Fruit fly (Drosophila melanogaster) whole organism, embryonic: ENCODE data around the gene Usp8.

Source experiments
- CG12744 ChIP-seq: fragments of 200-800 bp; sonication (Bioruptor generic); optimal IDR thresholded peaks from 2 replicates; lab custom pipeline; 2016; ENCODE audit warnings: missing biosample characterization, missing genetic modification characterization
- CG13296 ChIP-seq: fragments of 200-800 bp; sonication (Bioruptor generic); optimal IDR thresholded peaks from 3 replicates; lab custom pipeline; 2018; ENCODE audit warnings: missing biosample characterization, mild to moderate bottlenecking, missing genetic modification characterization
- CG18011 ChIP-seq: fragments of 200-800 bp; sonication (Bioruptor generic); optimal IDR thresholded peaks from 2 replicates; lab custom pipeline; 2017; ENCODE audit warnings: missing biosample characterization, missing genetic modification characterization, mild to moderate bottlenecking, moderate library complexity, missing genotype
- HLH4C ChIP-seq: fragments of 200-800 bp; sonication (Bioruptor generic); IDR thresholded peaks from 3 replicates; pipeline ENCODE4 v1.3.6; 2022; ENCODE audit warnings: missing biosample characterization, missing genetic modification characterization; ENCODE audit not compliant: partially characterized antibody
- Usf ChIP-seq: fragments of 200-800 bp; sonication (Bioruptor generic); optimal IDR thresholded peaks from 2 replicates; lab custom pipeline; 2017; ENCODE audit warnings: missing genotype, missing biosample characterization, missing genetic modification characterization
- Xbp1 ChIP-seq: fragments of 200-800 bp; sonication (Bioruptor generic); optimal IDR thresholded peaks from 3 replicates; lab custom pipeline; 2016; ENCODE audit warnings: missing biosample characterization, mild to moderate bottlenecking, missing genetic modification characterization
- nerfin-2 ChIP-seq: fragments of 200-800 bp; sonication (Bioruptor generic); IDR thresholded peaks from 2 replicates; pipeline ENCODE4 v1.3.6; 2022; ENCODE audit warnings: missing biosample characterization, missing genetic modification characterization; ENCODE audit not compliant: partially characterized antibody

- no peak for TF ChIP-seq CG18011 (GFP tag; lab: Kevin White, UChicago)
- TF ChIP-seq Xbp1 (GFP tag; lab: Kevin White, UChicago) = no peak
- no peak; the same call in 2 of the 3 replicates for TF ChIP-seq HLH4C (GFP tag; lab: Robert Waterston, UW)
- no peak for TF ChIP-seq nerfin-2
- TF ChIP-seq CG12744 (GFP tag; lab: Kevin White, UChicago) = no peak
- no peak for TF ChIP-seq Usf (GFP tag; lab: Kevin White, UChicago)
- TF ChIP-seq CG13296 (GFP tag; lab: Kevin White, UChicago) = no peak
These were observed 31.6 kb upstream of the Usp8 start for dm6 chr3R:21102477-21102876.
